Fruit fly (Drosophila melanogaster): Measurements from ENCODE around the gene GlcAT-S.

Gene GlcAT-S

dm6 chr2L:9633811-9634436, 17.7 kb downstream of the GlcAT-S start, which contains the start of gene Apoltp (continued):
- TF ChIP-seq stc (GFP tag; IDR thresholded peaks at IDR 0.05) (peak; percentile 56; the same call in 1 of the 2 replicates), toy (GFP tag; IDR thresholded peaks at IDR 0.05) (0 out of 2 replicates have a peak, but pooled peaks have one; percentile 59), nerfin-2 (GFP tag; IDR thresholded peaks at IDR 0.05; ENCODE audit: partially characterized antibody) (no peak), Antp (GFP tag; optimal IDR thresholded peaks at IDR 0.05) (no peak), ase (GFP tag; IDR thresholded peaks at IDR 0.05) (peak; percentile 17; the same call in 2 of the 3 replicates), fd64A (GFP tag; optimal IDR thresholded peaks at IDR 0.05) (no peak), Tbp (GFP tag; optimal IDR thresholded peaks at IDR 0.05) (no peak), CG4707 (GFP tag; optimal IDR thresholded peaks at IDR 0.05) (no peak), Ets65A (GFP tag) (peak; percentile 94), CG11247 (GFP tag; IDR thresholded peaks at IDR 0.05) (peak; percentile 66), CG3407 (GFP tag; optimal IDR thresholded peaks at IDR 0.05) (no peak), CG10267 (tag; optimal IDR thresholded peaks at IDR 0.05) (peak; percentile 63), so (GFP tag; IDR thresholded peaks at IDR 0.05) (peak; percentile 78; the same call in 1 of the 3 replicates), CG8765 (GFP tag; IDR thresholded peaks at IDR 0.05) (no peak), CG33213 (GFP tag; optimal IDR thresholded peaks at IDR 0.05) (no peak), CG10654 (GFP tag; optimal IDR thresholded peaks at IDR 0.05) (peak; percentile 37), CG11723 (GFP tag; optimal IDR thresholded peaks at IDR 0.05) (no peak)

dm6 chr2L:9656300-9656699, 40.0 kb downstream of the GlcAT-S start, which contains the start of gene CG33299:
TSS of gene CG33299 (plus strand) at chr2L:9656600.
- TF ChIP-seq CG14965 (GFP tag; optimal IDR thresholded peaks at IDR 0.05; ENCODE audit: borderline replicate concordance): no peak
- TF ChIP-seq CG9437 (GFP tag; optimal IDR thresholded peaks at IDR 0.05): no peak
- TF ChIP-seq disco-r (GFP tag; optimal IDR thresholded peaks at IDR 0.05): no peak
- no peak for TF ChIP-seq esg (GFP tag; conservative IDR thresholded peaks at IDR 0.05)
- TF ChIP-seq tin (GFP tag; optimal IDR thresholded peaks at IDR 0.05): no peak
- no peak for TF ChIP-seq dmrt99B (tag; optimal IDR thresholded peaks at IDR 0.05)
- TF ChIP-seq bowl (GFP tag; IDR thresholded peaks at IDR 0.05): no peak
- TF ChIP-seq CG12299 (tag; optimal IDR thresholded peaks at IDR 0.05): no peak
- TF ChIP-seq Nf-YC (tag; optimal IDR thresholded peaks at IDR 0.05): no peak
- TF ChIP-seq otp (GFP tag; IDR thresholded peaks at IDR 0.05): no peak
- TF ChIP-seq pan (optimal IDR thresholded peaks at IDR 0.05): no peak
- TF ChIP-seq pan (GFP tag; optimal IDR thresholded peaks at IDR 0.05 in 1 of 2, IDR thresholded peaks at IDR 0.05 in 1 of 2): no peak
- no peak for TF ChIP-seq CG2875 (GFP tag; optimal IDR thresholded peaks at IDR 0.05)
- TF ChIP-seq CG7357 (GFP tag; IDR thresholded peaks at IDR 0.05): no peak

dm6 chr2L:9657269-9658191, 41.3 kb downstream of the GlcAT-S start:
- peak; percentile 72 for TF ChIP-seq CTCF (GFP tag; optimal IDR thresholded peaks at IDR 0.05)
- no peak for TF ChIP-seq Deaf1 (tag; optimal IDR thresholded peaks at IDR 0.05)
- TF ChIP-seq HmgZ (tag; optimal IDR thresholded peaks at IDR 0.05): no peak
- TF ChIP-seq abd-A (tag; optimal IDR thresholded peaks at IDR 0.05): peak; percentile 68
- no peak for TF ChIP-seq lilli (GFP tag; optimal IDR thresholded peaks at IDR 0.05)
- TF ChIP-seq ac (GFP tag; optimal IDR thresholded peaks at IDR 0.05): no peak
- no peak for TF ChIP-seq az2 (GFP tag; optimal IDR thresholded peaks at IDR 0.05)
- TF ChIP-seq fd96Cb (tag; optimal IDR thresholded peaks at IDR 0.05): no peak
- peak; percentile 61 for TF ChIP-seq gfzf (GFP tag; optimal IDR thresholded peaks at IDR 0.05)
- no peak for TF ChIP-seq shn (GFP tag; optimal IDR thresholded peaks at IDR 0.05)
- TF ChIP-seq PHDP (tag; optimal IDR thresholded peaks at IDR 0.05): no peak
- TF ChIP-seq CG15479 (GFP tag; optimal IDR thresholded peaks at IDR 0.05): no peak
- no peak for TF ChIP-seq Oli (tag; optimal IDR thresholded peaks at IDR 0.05)
- TF ChIP-seq lola (GFP tag; optimal IDR thresholded peaks at IDR 0.05): no peak
- no peak for TF ChIP-seq Nf-YA (GFP tag; IDR thresholded peaks at IDR 0.05)
- peak; percentile 14 for TF ChIP-seq CG13894 (tag; optimal IDR thresholded peaks at IDR 0.05)
- no peak for TF ChIP-seq CG6765 (GFP tag; optimal IDR thresholded peaks at IDR 0.05)

Measured in whole organism, embryonic.